Worm (Caenorhabditis elegans): Measurements from ENCODE around the gene Y57G11C.499.
"Not testable (repeated sequence)": the region's sequence is repeated elsewhere in the genome, so short reads cannot be mapped to it uniquely, and the experiment has no call there.

DNA sequence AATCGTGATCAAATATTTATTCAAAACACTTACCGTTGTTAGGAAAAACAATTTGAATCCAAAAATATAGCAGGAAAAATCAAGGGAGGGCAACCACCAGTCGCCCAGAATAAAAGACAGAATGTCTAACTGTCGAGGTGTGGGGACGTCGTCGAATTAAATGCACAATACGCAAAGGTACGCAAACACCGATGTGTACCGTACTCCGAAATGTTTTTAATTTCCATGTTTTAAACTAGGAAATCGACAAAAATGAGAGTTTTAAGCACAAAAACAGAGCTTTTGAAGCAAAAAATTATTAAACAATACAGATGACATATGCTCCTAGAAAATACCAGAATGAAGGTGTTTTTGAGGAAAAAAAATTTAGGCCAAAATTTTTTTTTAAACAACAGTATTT is 19.7 kb upstream of the Y57G11C.499 start, which contains the start of gene Y57G11C.51:
- not testable (repeated sequence) for TF ChIP-seq sea-1 (GFP tag; conservative IDR thresholded peaks at IDR 0.05); scrt-1 (GFP tag; IDR thresholded peaks at IDR 0.05); ama-1 (optimal IDR thresholded peaks at IDR 0.05); F13C5.2 (tag; optimal IDR thresholded peaks at IDR 0.05); ets-7 (tag; optimal IDR thresholded peaks at IDR 0.05); ceh-13 (GFP tag; optimal IDR thresholded peaks at IDR 0.05); hmbx-1 (tag; optimal IDR thresholded peaks at IDR 0.05); hnd-1 (tag; optimal IDR thresholded peaks at IDR 0.05)
